4 fruit fly cellular contexts compared by ENCODE assay signal in the genomic region with DNA sequence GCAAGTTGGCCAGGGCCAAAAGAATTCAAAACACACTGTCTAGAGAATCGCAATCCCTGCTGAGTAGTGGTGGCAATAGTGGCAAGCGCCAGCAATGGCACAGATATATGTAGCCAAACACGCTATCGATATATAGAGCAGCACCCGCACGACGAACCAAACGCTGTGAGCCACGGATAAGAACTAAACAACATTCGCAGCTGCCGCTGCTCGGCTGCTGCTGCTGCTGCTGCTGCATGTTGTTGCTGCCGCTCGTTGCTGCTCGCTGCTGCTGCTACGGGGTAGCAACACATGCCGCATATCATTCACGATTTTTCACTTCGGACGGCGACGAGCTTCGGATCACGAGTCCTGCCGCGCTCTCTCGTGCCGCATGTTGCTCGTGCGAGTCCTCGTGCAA.
TF ChIP-seq lines count a peak whose summit lies in the region.

Gene side, minus strand, starts transcription at position 175 of the 400 bp plus-strand sequence.

- TF ChIP-seq CTCF in whole organism, embryonic (GFP tag; optimal IDR thresholded peaks at IDR 0.05; lab: Kevin White, UChicago), result no peak

TF ChIP-seq in whole organism, embryonic, 481 proteins besides CTCF, POLR2A, EP300 and RAD21 (continues in another document):
- no peak for TF ChIP-seq mam (GFP tag; optimal IDR thresholded peaks at IDR 0.05; lab: Kevin White, UChicago)
- no peak for TF ChIP-seq insv (GFP tag; optimal IDR thresholded peaks at IDR 0.05; lab: Kevin White, UChicago)
- TF ChIP-seq zen2 (GFP tag; IDR thresholded peaks at IDR 0.05; lab: Robert Waterston, UW; ENCODE audit: partially characterized antibody), result 0 out of 3 replicates have a peak, but pooled peaks have one; percentile 44
- no peak for TF ChIP-seq fd3F (GFP tag; optimal IDR thresholded peaks at IDR 0.05; lab: Kevin White, UChicago)
- TF ChIP-seq CG11085 (GFP tag; IDR thresholded peaks at IDR 0.05; lab: Robert Waterston, UW), result no peak
- TF ChIP-seq tna (GFP tag; IDR thresholded peaks at IDR 0.05; lab: Robert Waterston, UW; ENCODE audit: partially characterized antibody), result no peak
- TF ChIP-seq Sin3A (optimal IDR thresholded peaks at IDR 0.05; lab: Kevin White, UChicago), result no peak
- TF ChIP-seq mirr (GFP tag; optimal IDR thresholded peaks at IDR 0.05; lab: Kevin White, UChicago), result no peak
- TF ChIP-seq CG4328 (GFP tag; optimal IDR thresholded peaks at IDR 0.05; lab: Kevin White, UChicago), result no peak
- peak; percentile 38; the same call in 1 of the 2 replicates for TF ChIP-seq amos (GFP tag; IDR thresholded peaks at IDR 0.05; lab: Robert Waterston, UW; ENCODE audit: partially characterized antibody)
- TF ChIP-seq HmgD (GFP tag; optimal IDR thresholded peaks at IDR 0.05; lab: Kevin White, UChicago), result peak; percentile 1
- TF ChIP-seq CG3847 (GFP tag; IDR thresholded peaks at IDR 0.05; lab: Robert Waterston, UW), result no peak
- TF ChIP-seq p53 (GFP tag; optimal IDR thresholded peaks at IDR 0.05; lab: Kevin White, UChicago), result no peak
- TF ChIP-seq wdn (GFP tag; IDR thresholded peaks at IDR 0.05; lab: Robert Waterston, UW), result 0 out of 2 replicates have a peak, but pooled peaks have one; percentile 17
- 0 out of 4 replicates have a peak, but pooled peaks have one; percentile 34 for TF ChIP-seq chinmo (GFP tag; IDR thresholded peaks at IDR 0.05; lab: Robert Waterston, UW; ENCODE audit: partially characterized antibody)
- TF ChIP-seq en (GFP tag; optimal IDR thresholded peaks at IDR 0.05; lab: Kevin White, UChicago), result no peak
- peak; percentile 28; the same call in 1 of the 3 replicates for TF ChIP-seq CG34422 (GFP tag; IDR thresholded peaks at IDR 0.05; lab: Robert Waterston, UW)
- no peak for TF ChIP-seq esg (GFP tag; conservative IDR thresholded peaks at IDR 0.05; lab: Robert Waterston, UW)
- TF ChIP-seq ac (GFP tag; optimal IDR thresholded peaks at IDR 0.05; lab: Kevin White, UChicago), result peak; percentile 41
- no peak for TF ChIP-seq fu2 (GFP tag; optimal IDR thresholded peaks at IDR 0.05; lab: Kevin White, UChicago)

TF ChIP-seq in whole organism, prepupa, 60 proteins besides CTCF, POLR2A, EP300 and RAD21:
- peak; percentile 26 for TF ChIP-seq CG3919 (GFP tag; optimal IDR thresholded peaks at IDR 0.05; lab: Kevin White, UChicago)
- TF ChIP-seq acj6 (GFP tag; optimal IDR thresholded peaks at IDR 0.05; lab: Kevin White, UChicago), result no peak

TF ChIP-seq in whole organism, pupa, 21 proteins besides CTCF, POLR2A, EP300 and RAD21:
- no peak for TF ChIP-seq CG10348 (GFP tag; IDR thresholded peaks at IDR 0.05; lab: Robert Waterston, UW)
- TF ChIP-seq CG14655 (GFP tag; optimal IDR thresholded peaks at IDR 0.05; lab: Kevin White, UChicago), result no peak
- TF ChIP-seq CG32121 (GFP tag; IDR thresholded peaks at IDR 0.05; lab: Robert Waterston, UW), result 0 out of 2 replicates have a peak, but pooled peaks have one; percentile 13

TF ChIP-seq in whole organism, wandering third instar larva, 38 proteins besides CTCF, POLR2A, EP300 and RAD21:
- TF ChIP-seq fru (GFP tag; optimal IDR thresholded peaks at IDR 0.05; lab: Kevin White, UChicago) (no peak), Hr78 (GFP tag; optimal IDR thresholded peaks at IDR 0.05; lab: Kevin White, UChicago) (no peak), Dfd (GFP tag; optimal IDR thresholded peaks at IDR 0.05; lab: Kevin White, UChicago) (peak; percentile 30), CG9705 (GFP tag; optimal IDR thresholded peaks at IDR 0.05; lab: Kevin White, UChicago) (no peak)
